Fruit fly (Drosophila melanogaster): Measurements from ENCODE around the gene CG43689.

CG43689 gene

DNA sequence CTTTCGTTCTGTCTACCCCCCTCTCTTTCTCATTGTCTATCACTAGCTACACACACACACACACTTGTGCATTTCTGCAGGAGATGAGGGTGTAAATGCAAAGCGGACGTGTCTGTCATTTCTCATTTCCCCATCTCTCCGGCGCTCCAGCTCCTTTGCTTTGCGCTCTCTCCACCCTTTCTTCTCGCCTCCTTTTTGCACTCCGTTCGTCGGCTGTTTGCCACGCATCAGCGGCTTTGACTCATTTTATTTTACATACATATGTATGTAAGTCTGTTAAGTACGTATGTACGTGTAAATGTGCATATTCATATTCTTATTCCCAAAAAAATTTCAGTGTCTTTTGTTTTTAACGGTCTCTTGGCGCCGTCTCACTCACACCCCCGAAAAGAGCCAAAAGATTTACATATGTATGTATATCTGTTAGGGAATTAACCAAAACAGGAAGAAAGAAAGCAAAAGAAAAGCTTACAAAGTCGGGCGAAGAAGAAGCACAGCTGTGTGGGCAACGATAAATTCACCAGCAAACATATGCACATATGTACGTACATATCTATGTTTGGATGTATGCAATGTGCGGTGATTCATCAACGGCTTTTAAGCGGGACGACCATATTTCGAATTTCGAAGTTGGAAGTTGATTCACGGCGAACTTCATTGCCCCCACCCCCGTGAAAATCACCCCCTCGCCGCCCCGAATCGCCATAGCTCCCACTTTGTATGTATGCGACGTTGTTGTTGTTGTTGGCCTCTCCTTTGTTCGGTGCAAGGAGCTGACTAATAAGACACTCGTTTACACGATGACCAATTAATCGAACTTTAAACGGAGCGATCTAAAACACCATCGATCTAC lies 31.9 kb downstream of the CG43689 start:
- TF ChIP-seq EcR (GFP tag; optimal IDR thresholded peaks at IDR 0.05) (peak; percentile 19), CG8301 (tag; optimal IDR thresholded peaks at IDR 0.05) (no peak)

DNA sequence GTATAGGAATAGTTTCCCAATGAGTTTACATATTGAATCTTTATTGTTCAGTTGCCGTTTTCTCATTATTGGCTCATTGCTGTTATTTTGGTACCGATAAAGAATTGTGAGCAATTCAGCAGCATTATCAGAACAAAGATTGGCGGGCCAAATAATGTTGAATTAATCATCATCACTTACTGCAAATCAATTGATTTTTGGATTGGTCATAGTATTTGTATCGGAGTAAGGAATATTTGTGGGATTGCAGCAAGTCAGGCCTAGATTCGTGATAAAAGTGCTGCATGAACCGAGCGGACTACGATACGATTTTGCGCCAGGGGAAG lies 32.5 kb downstream of the CG43689 start:
- TF ChIP-seq CG32121 (GFP tag; IDR thresholded peaks at IDR 0.05) (0 out of 2 replicates have a peak, but pooled peaks have one; percentile 41), EcR (GFP tag; optimal IDR thresholded peaks at IDR 0.05) (no peak), Pif1A (GFP tag; optimal IDR thresholded peaks at IDR 0.05) (peak; percentile 49), CG13204 (GFP tag; optimal IDR thresholded peaks at IDR 0.05) (no peak), fd96Ca (GFP tag; IDR thresholded peaks at IDR 0.05) (no peak), CG9948 (tag; optimal IDR thresholded peaks at IDR 0.05) (peak; percentile 30), CG14655 (GFP tag; optimal IDR thresholded peaks at IDR 0.05) (peak; percentile 48), CG10348 (GFP tag; IDR thresholded peaks at IDR 0.05) (no peak), CG8159 (tag; optimal IDR thresholded peaks at IDR 0.05) (peak; percentile 49), CG12605 (GFP tag; IDR thresholded peaks at IDR 0.05) (no peak), CG4496 (GFP tag; IDR thresholded peaks at IDR 0.05) (no peak), CG8301 (tag; optimal IDR thresholded peaks at IDR 0.05) (peak; percentile 49), Snoo (tag; optimal IDR thresholded peaks at IDR 0.05) (no peak), rn (GFP tag; IDR thresholded peaks at IDR 0.05) (no peak), CG15710 (tag; optimal IDR thresholded peaks at IDR 0.05) (peak; percentile 64), CG17806 (tag; optimal IDR thresholded peaks at IDR 0.05) (peak; percentile 28), D1 (tag; optimal IDR thresholded peaks at IDR 0.05) (no peak), CG34367 (tag; optimal IDR thresholded peaks at IDR 0.05) (peak; percentile 45), gl (tag; optimal IDR thresholded peaks at IDR 0.05) (peak; percentile 18), Pif1B (GFP tag; optimal IDR thresholded peaks at IDR 0.05) (no peak), Ets98B (GFP tag; IDR thresholded peaks at IDR 0.05) (no peak)

DNA sequence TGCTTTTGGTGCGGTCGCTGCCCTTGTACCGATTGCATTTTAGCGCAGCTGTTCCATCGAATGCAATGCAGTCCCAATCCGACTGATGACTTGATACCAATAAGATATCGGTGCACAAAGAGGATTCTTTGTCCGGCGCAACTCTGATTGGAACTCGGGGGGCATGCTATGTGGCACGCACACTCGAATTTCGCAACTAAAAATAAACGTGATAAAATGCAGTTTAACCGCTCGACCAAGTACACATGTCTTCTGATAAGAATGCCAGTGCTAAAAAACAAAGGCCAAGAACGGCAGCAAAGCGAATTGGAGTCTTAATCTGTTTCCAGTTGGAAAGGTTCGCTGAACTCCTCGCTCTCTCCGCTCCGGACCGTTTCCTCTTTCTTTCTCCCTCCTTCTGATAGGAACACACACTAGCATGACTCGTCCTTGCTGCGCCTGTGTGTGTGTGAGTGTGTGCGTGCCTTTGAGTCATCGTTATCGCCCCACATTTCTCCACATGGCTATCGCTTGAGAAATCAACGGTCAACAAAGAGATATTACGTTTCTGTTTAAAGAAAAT lies 33.1 kb downstream of the CG43689 start:
- TF ChIP-seq EcR (GFP tag; optimal IDR thresholded peaks at IDR 0.05), result peak; percentile 97
- no peak for TF ChIP-seq CG14655 (GFP tag; optimal IDR thresholded peaks at IDR 0.05)
- no peak for TF ChIP-seq CG15710 (tag; optimal IDR thresholded peaks at IDR 0.05)
- TF ChIP-seq CG12605 (GFP tag; IDR thresholded peaks at IDR 0.05), result no peak
- TF ChIP-seq CG10348 (GFP tag; IDR thresholded peaks at IDR 0.05), result no peak
- TF ChIP-seq Ets98B (GFP tag; IDR thresholded peaks at IDR 0.05), result no peak
- TF ChIP-seq CG32121 (GFP tag; IDR thresholded peaks at IDR 0.05), result no peak
- no peak for TF ChIP-seq Pif1B (GFP tag; optimal IDR thresholded peaks at IDR 0.05)

DNA sequence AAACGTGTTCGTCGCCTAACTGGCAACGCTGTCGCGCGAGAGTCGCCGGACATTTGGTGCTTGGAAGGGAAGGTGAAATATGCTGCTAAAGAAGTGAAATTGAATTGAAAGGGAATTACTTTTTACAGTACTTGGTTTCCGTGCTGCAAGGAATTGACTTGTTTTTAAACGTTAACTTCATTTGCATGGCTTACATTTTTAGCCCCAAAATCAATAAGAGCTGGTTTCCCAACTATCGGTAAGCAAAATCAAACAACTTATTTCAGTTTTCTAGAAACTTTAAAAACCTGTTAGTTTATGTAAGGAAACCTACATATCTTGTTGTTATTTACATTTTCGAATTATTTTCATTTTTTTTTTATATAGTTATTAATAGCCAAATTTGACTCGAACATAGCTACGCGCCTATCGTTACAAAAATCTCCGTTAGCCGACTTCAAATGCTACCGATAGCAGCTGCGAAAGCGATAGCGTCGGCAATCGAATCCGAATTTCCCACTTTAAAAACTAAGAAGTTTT lies 38.2 kb downstream of the CG43689 start, which contains the start of the genes dgt4 and Nsun2:
dgt4 (plus strand) TSS at position 4 of the 519 bp plus-strand sequence.
Nsun2 (minus strand) TSS at position 37 of the 519 bp plus-strand sequence.
- no peak for TF ChIP-seq rn (GFP tag; IDR thresholded peaks at IDR 0.05)
- TF ChIP-seq Snoo (tag; optimal IDR thresholded peaks at IDR 0.05), result no peak
- TF ChIP-seq CG15710 (tag; optimal IDR thresholded peaks at IDR 0.05), result no peak
- TF ChIP-seq CG8159 (tag; optimal IDR thresholded peaks at IDR 0.05), result no peak
- TF ChIP-seq D1 (tag; optimal IDR thresholded peaks at IDR 0.05), result no peak
- TF ChIP-seq CG13204 (GFP tag; optimal IDR thresholded peaks at IDR 0.05), result no peak
- no peak for TF ChIP-seq CG17806 (tag; optimal IDR thresholded peaks at IDR 0.05)
- no peak for TF ChIP-seq Pif1A (GFP tag; optimal IDR thresholded peaks at IDR 0.05)
- no peak for TF ChIP-seq Ets98B (GFP tag; IDR thresholded peaks at IDR 0.05)
- TF ChIP-seq CG34367 (tag; optimal IDR thresholded peaks at IDR 0.05), result no peak
- no peak for TF ChIP-seq Pif1B (GFP tag; optimal IDR thresholded peaks at IDR 0.05)
- TF ChIP-seq EcR (GFP tag; optimal IDR thresholded peaks at IDR 0.05), result no peak

DNA sequence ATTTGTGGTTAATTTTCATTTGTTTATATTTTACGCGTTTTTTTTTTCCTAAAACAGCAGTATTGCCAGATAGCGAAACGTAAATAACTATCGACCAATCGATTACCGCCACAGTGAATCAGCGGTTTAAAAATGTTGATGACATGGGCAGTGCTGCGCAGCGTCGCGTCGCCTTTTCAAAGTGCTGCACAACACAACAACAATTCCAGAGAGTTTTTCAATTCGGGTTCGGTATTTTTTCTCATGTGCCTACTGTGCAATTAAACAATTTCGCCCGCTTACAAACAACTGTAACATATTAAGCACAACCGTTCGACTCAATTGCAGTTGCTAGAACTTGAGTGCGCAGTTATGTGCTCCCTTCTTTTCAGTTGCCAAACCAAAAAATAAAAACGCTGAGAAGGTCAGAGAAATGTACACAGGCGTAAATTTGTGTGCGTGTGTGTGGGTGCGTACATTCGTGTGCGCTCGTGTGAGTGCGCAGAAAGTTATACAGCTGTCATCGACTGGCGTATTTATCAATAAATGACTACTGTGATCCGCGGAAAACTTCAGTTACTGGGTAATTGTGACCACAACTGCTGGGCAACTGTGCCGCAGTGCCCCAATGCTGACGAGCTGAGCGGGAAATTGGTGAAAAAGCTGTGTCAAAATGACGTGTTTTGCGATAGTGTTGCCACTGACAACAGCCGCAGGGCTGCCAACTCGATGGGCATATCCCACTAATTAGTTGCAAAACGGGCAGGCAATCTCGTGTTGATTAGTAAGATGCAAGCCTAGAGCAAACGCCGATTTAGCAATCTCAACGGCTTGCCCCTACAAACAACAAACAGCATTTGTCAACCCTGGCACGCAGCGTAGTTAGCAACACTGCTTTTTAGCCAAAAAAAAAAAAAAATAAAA lies 41.5 kb downstream of the CG43689 start, which contains the start of the genes tyf and Tip60:
tyf (plus strand) TSS at position 187 of the 903 bp plus-strand sequence.
Tip60 (minus strand) TSS at position 654 of the 903 bp plus-strand sequence.
- TF ChIP-seq CG4496 (GFP tag; IDR thresholded peaks at IDR 0.05) (peak; percentile 57; the same call in 2 of the 3 replicates), CG17806 (tag; optimal IDR thresholded peaks at IDR 0.05) (no peak), Ets98B (GFP tag; IDR thresholded peaks at IDR 0.05) (no peak; the same call in 1 of the 2 replicates), Pif1A (GFP tag; optimal IDR thresholded peaks at IDR 0.05) (no peak), EcR (GFP tag; optimal IDR thresholded peaks at IDR 0.05) (peak; percentile 55), CG8159 (tag; optimal IDR thresholded peaks at IDR 0.05) (no peak), D1 (tag; optimal IDR thresholded peaks at IDR 0.05) (no peak), CG10348 (GFP tag; IDR thresholded peaks at IDR 0.05) (no peak), CG12605 (GFP tag; IDR thresholded peaks at IDR 0.05) (no peak), CG14655 (GFP tag; optimal IDR thresholded peaks at IDR 0.05) (no peak), rn (GFP tag; IDR thresholded peaks at IDR 0.05) (no peak), CG13204 (GFP tag; optimal IDR thresholded peaks at IDR 0.05) (no peak), fd96Ca (GFP tag; IDR thresholded peaks at IDR 0.05) (no peak), CG34367 (tag; optimal IDR thresholded peaks at IDR 0.05) (no peak), Pif1B (GFP tag; optimal IDR thresholded peaks at IDR 0.05) (peak; percentile 21), CG15710 (tag; optimal IDR thresholded peaks at IDR 0.05) (no peak), CG9948 (tag; optimal IDR thresholded peaks at IDR 0.05) (no peak), Snoo (tag; optimal IDR thresholded peaks at IDR 0.05) (peak; percentile 3), CG32121 (GFP tag; IDR thresholded peaks at IDR 0.05) (no peak), CG8301 (tag; optimal IDR thresholded peaks at IDR 0.05) (no peak), gl (tag; optimal IDR thresholded peaks at IDR 0.05) (no peak)

Data from whole organism, pupa.